Worm (Caenorhabditis elegans) whole organism, L4 larva: ENCODE data around the gene asp-8.

ENCODE experiments used
- F37D6.2 ChIP-seq: sonication (generic microtip); optimal IDR thresholded peaks from 2 replicates; lab custom pipeline; 2016; ENCODE audit warnings: mild to moderate bottlenecking, missing genetic modification characterization, missing compliant biosample characterization
- F49E8.2 ChIP-seq: sonication (generic microtip); optimal IDR thresholded peaks from 2 replicates; lab custom pipeline; 2016; ENCODE audit warnings: missing compliant biosample characterization, mild to moderate bottlenecking, missing genetic modification characterization, borderline replicate concordance
- R02D3.7 ChIP-seq: fragments of 150-350 bp; sonication (generic microtip); optimal IDR thresholded peaks from 3 replicates; lab custom pipeline; 2014; ENCODE audit warnings: missing biosample characterization, missing genetic modification characterization
- Y75B8A.6 ChIP-seq: fragments of 200-800 bp; sonication (Bioruptor generic); IDR thresholded peaks from 2 replicates; pipeline ENCODE4 v1.3.6; 2022; ENCODE audit warnings: missing genetic modification reagents, missing genetic modification characterization, missing compliant biosample characterization
- aha-1 ChIP-seq: fragments of 150-350 bp; peaks from one replicate; lab custom pipeline; 2014; ENCODE audit warnings: missing biosample characterization, missing genetic modification characterization
- ceh-20 ChIP-seq: fragments of 200-800 bp; sonication (Bioruptor generic); IDR thresholded peaks from 2 replicates; pipeline ENCODE4 v1.3.6; 2022; ENCODE audit warnings: missing genetic modification reagents, missing genetic modification characterization, missing compliant biosample characterization
- ceh-28 ChIP-seq: fragments of 150-350 bp; optimal IDR thresholded peaks from 2 replicates; lab custom pipeline; 2014; ENCODE audit warnings: missing biosample characterization, missing genetic modification reagents, missing genetic modification characterization
- ceh-44 ChIP-seq: fragments of 200-800 bp; sonication (Bioruptor generic); IDR thresholded peaks from 2 replicates; pipeline ENCODE4 v1.3.6; 2022; ENCODE audit warnings: missing genetic modification reagents, missing genetic modification characterization, missing compliant biosample characterization
- ceh-62 ChIP-seq: sonication (generic microtip); optimal IDR thresholded peaks from 2 replicates; lab custom pipeline; 2017; ENCODE audit warnings: missing biosample characterization, missing genetic modification characterization
- ceh-82 ChIP-seq: sonication (generic microtip); optimal IDR thresholded peaks from 2 replicates; lab custom pipeline; 2017; ENCODE audit warnings: missing biosample characterization, missing genetic modification characterization
- dmd-6 ChIP-seq: fragments of 200-800 bp; sonication (Bioruptor generic); IDR thresholded peaks from 2 replicates; pipeline ENCODE4 v1.3.6; 2022; ENCODE audit warnings: missing genetic modification reagents, missing genetic modification characterization, missing compliant biosample characterization
- dmd-8 ChIP-seq: fragments of 200-800 bp; sonication (Bioruptor generic); IDR thresholded peaks from 2 replicates; pipeline ENCODE4 v1.3.6; 2022; ENCODE audit warnings: missing genetic modification characterization, missing compliant biosample characterization
- dve-1 ChIP-seq: sonication (generic microtip); optimal IDR thresholded peaks from 2 replicates; lab custom pipeline; 2017; ENCODE audit warnings: antibody characterized with exemption, mild to moderate bottlenecking, missing genetic modification characterization, missing compliant biosample characterization; ENCODE audit not compliant: insufficient read depth
- egl-43 ChIP-seq: fragments of 200-800 bp; sonication (Bioruptor generic); IDR thresholded peaks from 2 replicates; pipeline ENCODE4 v1.3.6; 2022; ENCODE audit warnings: missing genetic modification reagents, missing genetic modification characterization, missing compliant biosample characterization
- fkh-10 ChIP-seq: fragments of 150-350 bp; optimal IDR thresholded peaks from 2 replicates; lab custom pipeline; 2014; ENCODE audit warnings: missing biosample characterization, missing genetic modification reagents, missing genetic modification characterization
- hif-1 ChIP-seq, 2 experiments: sonication (generic microtip); optimal IDR thresholded peaks; 2 replicates each; lab custom pipeline; 2016 to 2017; ENCODE audit warnings: missing compliant biosample characterization in 2 of 2, missing genetic modification characterization in 2 of 2, missing genetic modification reagents in 2 of 2, missing genotype in 2 of 2, mild to moderate bottlenecking in 1 of 2
- hlh-11 ChIP-seq: fragments of 200-800 bp; sonication (Bioruptor generic); optimal IDR thresholded peaks from 2 replicates; lab custom pipeline; 2018; ENCODE audit warnings: mild to moderate bottlenecking, missing genetic modification characterization, missing compliant biosample characterization
- lin-15B ChIP-seq: fragments of 150-350 bp; sonication (generic microtip); optimal IDR thresholded peaks from 3 replicates; lab custom pipeline; 2014; ENCODE audit warnings: missing biosample characterization, missing genetic modification characterization
- lin-29 ChIP-seq: fragments of 200-800 bp; sonication (Bioruptor generic); IDR thresholded peaks from 2 replicates; pipeline ENCODE4 v1.3.6; 2022; ENCODE audit warnings: missing genetic modification reagents, missing genetic modification characterization, missing compliant biosample characterization
- lin-39 ChIP-seq: fragments of 150-350 bp; optimal IDR thresholded peaks from 2 replicates; lab custom pipeline; 2014; ENCODE audit warnings: missing biosample characterization, missing genetic modification reagents, missing genetic modification characterization
- lsy-2 ChIP-seq, 2 experiments: fragments of 150-350 bp in 1 of 2; sonication (generic microtip) in 1 of 2; optimal IDR thresholded peaks; 2 replicates each; lab custom pipeline; 2014 to 2017; ENCODE audit warnings: missing biosample characterization in 2 of 2, missing genetic modification characterization in 2 of 2
- madf-5 ChIP-seq, 2 experiments: fragments of 200-800 bp; sonication (Bioruptor generic); IDR thresholded peaks; 2 replicates each; pipeline ENCODE4 v1.3.6; 2022; ENCODE audit warnings: missing compliant biosample characterization in 2 of 2, missing genetic modification characterization in 2 of 2
- madf-9 ChIP-seq: fragments of 200-800 bp; sonication (Bioruptor generic); conservative IDR thresholded peaks from 2 replicates; pipeline ENCODE4 v1.3.6; 2022; ENCODE audit warnings: missing genetic modification reagents, missing genetic modification characterization, missing compliant biosample characterization
- nhr-10 ChIP-seq: fragments of 150-350 bp; optimal IDR thresholded peaks from 2 replicates; lab custom pipeline; 2014; ENCODE audit warnings: missing biosample characterization, missing genetic modification characterization
- nhr-11 ChIP-seq: fragments of 150-350 bp; optimal IDR thresholded peaks from 2 replicates; lab custom pipeline; 2014; ENCODE audit warnings: missing biosample characterization, missing genetic modification characterization
- nhr-28 ChIP-seq: fragments of 150-350 bp; optimal IDR thresholded peaks from 2 replicates; lab custom pipeline; 2014; ENCODE audit warnings: missing biosample characterization, missing genetic modification characterization
- nhr-6 ChIP-seq: fragments of 150-350 bp; optimal IDR thresholded peaks from 2 replicates; lab custom pipeline; 2014; ENCODE audit warnings: missing biosample characterization, missing genetic modification characterization
- nhr-76 ChIP-seq: fragments of 150-350 bp; optimal IDR thresholded peaks from 2 replicates; lab custom pipeline; 2014; ENCODE audit warnings: missing biosample characterization, missing genetic modification characterization
- nhr-77 ChIP-seq: fragments of 150-350 bp; optimal IDR thresholded peaks from 2 replicates; lab custom pipeline; 2014; ENCODE audit warnings: missing biosample characterization, missing genetic modification characterization
- php-3 ChIP-seq: fragments of 200-800 bp; sonication (Bioruptor generic); IDR thresholded peaks from 2 replicates; pipeline ENCODE4 v1.3.6; 2022; ENCODE audit warnings: missing genetic modification reagents, missing genetic modification characterization, missing compliant biosample characterization
- pqm-1 ChIP-seq: sonication (generic microtip); optimal IDR thresholded peaks from 2 replicates; lab custom pipeline; 2017; ENCODE audit warnings: missing biosample characterization, missing genetic modification characterization
- set-16 ChIP-seq: fragments of 200-800 bp; sonication (Bioruptor generic); IDR thresholded peaks from 2 replicates; pipeline ENCODE4 v1.3.6; 2022; ENCODE audit warnings: missing genetic modification reagents, missing genetic modification characterization, missing compliant biosample characterization
- snpc-4 ChIP-seq: fragments of 150-350 bp; optimal IDR thresholded peaks from 2 replicates; lab custom pipeline; 2014; ENCODE audit warnings: missing biosample characterization, missing genetic modification characterization
- tra-1 ChIP-seq: fragments of 200-800 bp; sonication (Bioruptor generic); IDR thresholded peaks from 2 replicates; pipeline ENCODE4 v1.3.6; 2022; ENCODE audit warnings: missing genetic modification reagents, missing genetic modification characterization, missing compliant biosample characterization
- unc-130 ChIP-seq: sonication (generic microtip); optimal IDR thresholded peaks from 2 replicates; lab custom pipeline; 2016; ENCODE audit warnings: missing genetic modification reagents, missing genetic modification characterization, missing compliant biosample characterization
- unc-62 ChIP-seq, 3 experiments: fragments of 150-350 bp in 1 of 3; sonication (generic microtip); optimal IDR thresholded peaks in 2 of 3; peaks in 1 of 3; 1 replicate in 1 of 3; 2 replicates in 2 of 3; lab custom pipeline; 2014 to 2017; ENCODE audit warnings: missing biosample characterization in 3 of 3, missing genetic modification characterization in 3 of 3, missing genetic modification reagents in 3 of 3, missing genotype in 1 of 3
- zag-1 ChIP-seq: fragments of 150-350 bp; optimal IDR thresholded peaks from 2 replicates; lab custom pipeline; 2014; ENCODE audit warnings: missing biosample characterization, missing genetic modification characterization
- zfp-3 ChIP-seq: fragments of 200-800 bp; sonication (Bioruptor generic); conservative IDR thresholded peaks from 2 replicates; pipeline ENCODE4 v1.3.6; 2022; ENCODE audit warnings: missing genetic modification reagents, missing genetic modification characterization, missing compliant biosample characterization
- zip-11 ChIP-seq: fragments of 200-800 bp; sonication (Bioruptor generic); IDR thresholded peaks from 2 replicates; pipeline ENCODE4 v1.3.6; 2022; ENCODE audit warnings: missing genetic modification characterization, missing compliant biosample characterization
- ztf-11 ChIP-seq: fragments of 150-350 bp; optimal IDR thresholded peaks from 2 replicates; lab custom pipeline; 2014; ENCODE audit warnings: missing biosample characterization, missing genetic modification characterization

asp-8 gene

DNA sequence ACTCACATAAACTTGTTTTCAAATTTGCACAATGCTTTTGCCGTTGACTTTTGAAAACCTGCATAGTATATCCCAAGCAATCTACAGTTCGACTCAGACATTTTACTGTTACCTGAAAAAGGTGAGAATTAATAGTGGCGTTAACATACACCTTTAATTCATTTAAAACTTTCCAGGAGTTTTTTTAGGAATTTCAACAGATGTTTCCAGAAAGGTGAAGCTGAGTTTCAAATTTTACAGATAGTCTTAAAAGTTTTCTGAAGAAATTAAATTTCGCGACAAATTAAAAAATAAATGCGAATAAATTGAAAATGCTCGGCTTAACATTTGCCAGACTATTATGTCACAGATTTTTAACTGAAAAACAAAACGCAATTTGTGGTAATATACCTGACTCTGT lies 24.6 kb upstream of the asp-8 start, which contains the start of gene srw-119:
Gene srw-119, minus strand, starts transcription at position 101 of the 400 bp plus-strand sequence.
- TF ChIP-seq ztf-11 (tag; lab: Kevin White, UChicago) (no peak), zfp-3 (no peak), ceh-20 (GFP tag; lab: Robert Waterston, UW) (no peak), dve-1 (tag; lab: Kevin White, UChicago) (no peak), egl-43 (no peak), hif-1 (tag; optimal IDR thresholded peaks at IDR 0.05; lab: Kevin White, UChicago) (no peak), zag-1 (tag; lab: Kevin White, UChicago) (no peak), hlh-11 (tag; lab: Kevin White, UChicago) (no peak), nhr-10 (tag; lab: Kevin White, UChicago) (no peak), ceh-82 (tag; lab: Kevin White, UChicago) (no peak), madf-5 (GFP tag; IDR thresholded peaks at IDR 0.05; lab: Robert Waterston, UW) (no peak), F49E8.2 (tag; lab: Kevin White, UChicago) (no peak), pqm-1 (tag; lab: Kevin White, UChicago) (no peak), php-3 (no peak), fkh-10 (GFP tag; lab: Kevin White, UChicago) (no peak)

ce11 chrV:3005964-3006363 lies 18.4 kb upstream of the asp-8 start, which contains the start of gene srw-112:
Gene srw-112 (minus strand): TSS chrV:3006064.
- no peak for TF ChIP-seq hif-1 (tag; optimal IDR thresholded peaks at IDR 0.05; lab: Kevin White, UChicago)
- peak; percentile 19 for TF ChIP-seq aha-1 (tag; lab: Kevin White, UChicago)

ce11 chrV:3010468-3010867 lies 13.9 kb upstream of the asp-8 start, which contains the start of gene srw-136:
Gene srw-136 (minus strand): TSS chrV:3010568.
- TF ChIP-seq unc-62 (GFP tag; optimal IDR thresholded peaks at IDR 0.05 in 1 of 2; lab: Kevin White, UChicago) (peak in 1 of 2 experiments; percentile 41), unc-62 (tag; optimal IDR thresholded peaks at IDR 0.05; lab: Kevin White, UChicago) (no peak), lin-29 (GFP tag; lab: Robert Waterston, UW) (no peak)

ce11 chrV:3011394-3011793 lies 13.0 kb upstream of the asp-8 start, which contains the start of gene srw-135:
Gene srw-135 (minus strand): TSS chrV:3011494.
- no peak for TF ChIP-seq dmd-8 (GFP tag; lab: Robert Waterston, UW)
- peak in 1 of 2 experiments; percentile 20 for TF ChIP-seq unc-62 (GFP tag; optimal IDR thresholded peaks at IDR 0.05 in 1 of 2; lab: Kevin White, UChicago)
- TF ChIP-seq unc-62 (tag; optimal IDR thresholded peaks at IDR 0.05; lab: Kevin White, UChicago): no peak
- no peak for TF ChIP-seq nhr-77 (tag; lab: Kevin White, UChicago)
- peak; percentile 44 for TF ChIP-seq aha-1 (tag; lab: Kevin White, UChicago)
- no peak for TF ChIP-seq nhr-76
- TF ChIP-seq, all 104 proteins: peak for 2

DNA sequence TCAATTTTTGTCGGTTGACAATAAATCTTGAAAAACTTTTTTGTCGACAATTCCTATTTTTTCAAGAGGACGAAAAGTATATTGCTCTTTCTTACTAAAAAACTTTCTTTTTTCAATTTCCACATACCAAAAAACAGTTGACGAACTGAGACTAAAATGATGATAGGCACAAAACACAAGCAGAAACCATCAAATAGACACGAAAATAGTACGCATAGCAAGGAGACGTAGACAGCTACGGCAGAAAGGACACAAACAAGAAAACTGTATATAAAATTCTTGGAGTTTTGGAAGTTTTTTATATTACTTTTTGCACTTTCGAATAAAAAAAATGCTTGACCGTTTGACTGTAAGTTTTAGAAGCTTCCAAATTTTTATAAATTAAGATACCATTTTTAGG lies 10.2 kb upstream of the asp-8 start, which contains the start of gene K12D9.1:
Gene K12D9.1, plus strand, starts transcription at position 301 of the 400 bp plus-strand sequence.
- TF ChIP-seq nhr-28 (tag; lab: Kevin White, UChicago) (peak; percentile 39), ztf-11 (tag; lab: Kevin White, UChicago) (no peak)

ce11 chrV:3017930-3018329 lies 6.4 kb upstream of the asp-8 start:
- TF ChIP-seq lsy-2 (tag; optimal IDR thresholded peaks at IDR 0.05; lab: Kevin White, UChicago): no peak
- no peak for TF ChIP-seq F37D6.2 (tag; lab: Kevin White, UChicago)
- TF ChIP-seq nhr-76: no peak
- TF ChIP-seq nhr-6 (tag; lab: Kevin White, UChicago): no peak
- no peak for TF ChIP-seq R02D3.7 (tag; lab: Kevin White, UChicago)
- TF ChIP-seq dmd-6: no peak
- TF ChIP-seq lin-39: no peak
- no peak for TF ChIP-seq snpc-4 (tag; lab: Kevin White, UChicago)
- TF ChIP-seq nhr-11 (tag; lab: Kevin White, UChicago): no peak
- TF ChIP-seq unc-130 (GFP tag; lab: Kevin White, UChicago): no peak
- TF ChIP-seq lin-15B (tag; lab: Kevin White, UChicago): no peak
- 0 out of 2 replicates have a peak, but pooled peaks have one; percentile 30 for TF ChIP-seq dmd-8 (GFP tag; lab: Robert Waterston, UW)
- peak; percentile 54 for TF ChIP-seq set-16 (GFP tag; lab: Robert Waterston, UW)
- no peak for TF ChIP-seq ceh-62 (tag; lab: Kevin White, UChicago)
- no peak for TF ChIP-seq ceh-82 (tag; lab: Kevin White, UChicago)
- no peak for TF ChIP-seq ceh-28 (tag; lab: Kevin White, UChicago)
- no peak for TF ChIP-seq madf-9 (GFP tag; lab: Robert Waterston, UW)
- no peak for TF ChIP-seq nhr-28 (tag; lab: Kevin White, UChicago)
- TF ChIP-seq ceh-44 (GFP tag; lab: Robert Waterston, UW): 0 out of 2 replicates have a peak, but pooled peaks have one; percentile 11
- TF ChIP-seq zip-11 (GFP tag; lab: Robert Waterston, UW): no peak
- no peak for TF ChIP-seq Y75B8A.6 (GFP tag; lab: Robert Waterston, UW)
- TF ChIP-seq tra-1 (GFP tag; lab: Robert Waterston, UW): no peak
- TF ChIP-seq hif-1 (tag; optimal IDR thresholded peaks at IDR 0.05; lab: Kevin White, UChicago): no peak
